Fruit fly (Drosophila melanogaster): ENCODE results near the gene eyg.

DNA sequence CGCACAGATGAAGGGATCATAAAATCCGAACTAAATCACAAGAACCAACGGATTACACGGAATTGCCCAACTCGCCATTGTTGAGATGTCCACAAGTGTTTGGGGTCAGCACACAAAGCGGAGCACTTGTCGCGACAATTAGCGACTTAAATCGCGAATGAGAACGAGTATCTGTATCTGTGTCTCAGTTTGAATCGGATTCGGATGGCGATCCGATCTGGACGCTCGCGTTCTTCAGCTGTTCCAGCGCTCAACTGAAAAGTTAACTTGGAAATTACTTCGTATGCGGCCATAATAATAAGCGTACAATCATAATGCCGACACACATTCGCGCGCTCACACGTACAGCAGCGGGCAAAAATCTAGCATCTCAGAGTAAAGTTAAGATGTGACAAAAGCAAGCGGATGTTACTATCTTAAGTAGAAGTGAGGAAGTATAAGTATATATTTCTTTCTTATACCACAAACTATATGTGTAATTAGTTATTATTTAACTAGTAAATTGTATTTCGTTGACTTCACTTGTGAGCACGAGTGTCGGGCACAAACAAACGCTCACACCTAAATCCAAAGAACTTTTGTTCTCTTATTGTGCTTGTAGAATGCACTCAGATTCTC is 22.7 kb upstream of the eyg start, which contains the start of gene CG10660:
- TF ChIP-seq CTCF (optimal IDR thresholded peaks at IDR 0.05) (no peak), CG8478 (optimal IDR thresholded peaks at IDR 0.05) (no peak)
